Worm (Caenorhabditis elegans): ENCODE results near the gene T16H12.3.

- TF ChIP-seq ZK185.1 (tag; optimal IDR thresholded peaks at IDR 0.05; ENCODE audit: poor library complexity, severe bottlenecking), result no peak
- no peak for TF ChIP-seq F33H1.4 (GFP tag; IDR thresholded peaks at IDR 0.05)
- TF ChIP-seq unc-62 (GFP tag; optimal IDR thresholded peaks at IDR 0.05), result no peak
- TF ChIP-seq somi-1 (GFP tag; optimal IDR thresholded peaks at IDR 0.05), result no peak
- TF ChIP-seq ets-4 (GFP tag; optimal IDR thresholded peaks at IDR 0.05), result no peak
- TF ChIP-seq ama-1 (optimal IDR thresholded peaks at IDR 0.05), result no peak
- TF ChIP-seq ama-1 (GFP tag; optimal IDR thresholded peaks at IDR 0.05), result no peak
- TF ChIP-seq egl-44 (GFP tag; IDR thresholded peaks at IDR 0.05), result no peak
- no peak for TF ChIP-seq ceh-40 (GFP tag; IDR thresholded peaks at IDR 0.05)
- TF ChIP-seq F23B12.7 (tag; optimal IDR thresholded peaks at IDR 0.05; ENCODE audit: insufficient read depth), result no peak
Measured at ce11 chrIII:10049682-10050081, 33.4 kb downstream of the T16H12.3 start, which contains the start of gene T16G12.1.

All from whole organism, young adult.